Fruit fly (Drosophila melanogaster) whole organism, embryonic: Measurements from ENCODE around the gene CG43439.

ENCODE experiments used
- Awh ChIP-seq: fragments of 200-800 bp; sonication (Bioruptor generic); IDR thresholded peaks from 2 replicates; pipeline ENCODE4, ENCODE4 v1.3.6; 2022; ENCODE audit warnings: missing biosample characterization, missing genetic modification characterization
- Bdp1 ChIP-seq: fragments of 200-800 bp; sonication (Bioruptor generic); optimal IDR thresholded peaks from 3 replicates; lab custom pipeline; 2016; ENCODE audit warnings: missing biosample characterization, missing genetic modification characterization
- CG10267 ChIP-seq: fragments of 200-800 bp; sonication (Bioruptor generic); optimal IDR thresholded peaks from 2 replicates; lab custom pipeline; 2018; ENCODE audit warnings: missing biosample characterization, mild to moderate bottlenecking, missing genetic modification characterization, moderate library complexity
- CG10462 ChIP-seq: fragments of 200-800 bp; sonication (Bioruptor generic); optimal IDR thresholded peaks from 2 replicates; lab custom pipeline; 2016; ENCODE audit warnings: missing biosample characterization, missing genetic modification characterization
- CG10979 ChIP-seq: fragments of 200-800 bp; sonication (Bioruptor generic); optimal IDR thresholded peaks from 2 replicates; lab custom pipeline; 2018; ENCODE audit warnings: missing biosample characterization, mild to moderate bottlenecking, missing genetic modification characterization, moderate library complexity
- CG11085 ChIP-seq: fragments of 200-800 bp; sonication (Bioruptor generic); IDR thresholded peaks from 2 replicates; pipeline ENCODE4 v1.3.6; 2022; ENCODE audit warnings: missing biosample characterization, missing genetic modification characterization
- CG14050 ChIP-seq: fragments of 200-800 bp; sonication (Bioruptor generic); IDR thresholded peaks from 3 replicates; pipeline ENCODE4 v1.3.6; 2022; ENCODE audit warnings: missing biosample characterization, missing genetic modification characterization
- CG1529 ChIP-seq: fragments of 200-800 bp; sonication (Bioruptor generic); optimal IDR thresholded peaks from 3 replicates; lab custom pipeline; 2018; ENCODE audit warnings: missing biosample characterization, missing genetic modification characterization
- CG15514 ChIP-seq: fragments of 200-800 bp; sonication (Bioruptor generic); optimal IDR thresholded peaks from 3 replicates; lab custom pipeline; 2017; ENCODE audit warnings: missing biosample characterization, missing genetic modification characterization, mild to moderate bottlenecking, moderate library complexity, missing genetic modification reagents
- CG15601 ChIP-seq: fragments of 200-800 bp; sonication (Bioruptor generic); optimal IDR thresholded peaks from 3 replicates; lab custom pipeline; 2019; ENCODE audit warnings: missing biosample characterization, mild to moderate bottlenecking, missing genetic modification characterization, moderate library complexity
- CG17802 ChIP-seq: fragments of 200-800 bp; sonication (Bioruptor generic); optimal IDR thresholded peaks from 2 replicates; lab custom pipeline; 2018; ENCODE audit warnings: missing biosample characterization, mild to moderate bottlenecking, missing genetic modification characterization, moderate library complexity
- CG1832 ChIP-seq: fragments of 200-800 bp; sonication (Bioruptor generic); optimal IDR thresholded peaks from 2 replicates; lab custom pipeline; 2017; ENCODE audit warnings: missing biosample characterization, mild to moderate bottlenecking, missing genetic modification characterization, inconsistent platforms
- CG31224 ChIP-seq: fragments of 200-800 bp; sonication (Bioruptor generic); IDR thresholded peaks from 2 replicates; pipeline ENCODE4 v1.3.6; 2022; ENCODE audit warnings: missing biosample characterization, missing genetic modification characterization
- CG32532 ChIP-seq: fragments of 200-800 bp; sonication (Bioruptor generic); IDR thresholded peaks from 2 replicates; pipeline ENCODE4 v1.3.6; 2022; ENCODE audit warnings: missing biosample characterization, missing genetic modification characterization
- CG32767 ChIP-seq: fragments of 200-800 bp; sonication (Bioruptor generic); IDR thresholded peaks from 2 replicates; pipeline ENCODE4 v1.3.6; 2022; ENCODE audit warnings: missing biosample characterization, missing genetic modification characterization
- CG4617 ChIP-seq: fragments of 200-800 bp; sonication (Bioruptor generic); optimal IDR thresholded peaks from 3 replicates; lab custom pipeline; 2016; ENCODE audit warnings: missing biosample characterization, missing genetic modification characterization, borderline replicate concordance
- CG7745 ChIP-seq: fragments of 200-800 bp; sonication (Bioruptor generic); optimal IDR thresholded peaks from 2 replicates; lab custom pipeline; 2018; ENCODE audit warnings: missing biosample characterization, mild to moderate bottlenecking, missing genetic modification characterization, moderate library complexity
- CG7839 ChIP-seq: fragments of 200-800 bp; sonication (Bioruptor generic); optimal IDR thresholded peaks from 3 replicates; lab custom pipeline; 2018; ENCODE audit warnings: missing biosample characterization, mild to moderate bottlenecking, missing genetic modification characterization, moderate library complexity
- CG7987 ChIP-seq: fragments of 200-800 bp; sonication (Bioruptor generic); optimal IDR thresholded peaks from 2 replicates; lab custom pipeline; 2018; ENCODE audit warnings: missing biosample characterization, mild to moderate bottlenecking, missing genetic modification characterization, moderate library complexity
- CG8290 ChIP-seq, 3 experiments: fragments of 200-800 bp; sonication (Bioruptor generic); optimal IDR thresholded peaks; 2 replicates each; lab custom pipeline; 2016 to 2019; ENCODE audit warnings: missing biosample characterization in 3 of 3, missing genetic modification characterization in 3 of 3, mild to moderate bottlenecking in 2 of 3, moderate library complexity in 1 of 3
- CG8359 ChIP-seq: fragments of 200-800 bp; sonication (Bioruptor generic); optimal IDR thresholded peaks from 2 replicates; lab custom pipeline; 2017; ENCODE audit warnings: missing biosample characterization, mild to moderate bottlenecking, missing genetic modification characterization, borderline replicate concordance
- Dip2 ChIP-seq: fragments of 200-800 bp; sonication (Bioruptor generic); IDR thresholded peaks from 2 replicates; pipeline ENCODE4 v1.3.6; 2022; ENCODE audit warnings: missing biosample characterization, missing genetic modification characterization
- Dip3 ChIP-seq: fragments of 200-800 bp; sonication (Bioruptor generic); optimal IDR thresholded peaks from 3 replicates; lab custom pipeline; 2016; ENCODE audit warnings: missing biosample characterization, missing genetic modification characterization
- Dll ChIP-seq: fragments of 200-800 bp; sonication (Bioruptor generic); IDR thresholded peaks from 4 replicates; pipeline ENCODE4 v1.3.6; 2022; ENCODE audit warnings: missing biosample characterization, missing genetic modification characterization; ENCODE audit not compliant: partially characterized antibody
- Fer3 ChIP-seq: fragments of 200-800 bp; sonication (Bioruptor generic); optimal IDR thresholded peaks from 2 replicates; lab custom pipeline; 2018; ENCODE audit warnings: missing biosample characterization, mild to moderate bottlenecking, missing genetic modification characterization, moderate library complexity
- Lpt ChIP-seq: fragments of >200 bp; optimal IDR thresholded peaks from 2 replicates; lab custom pipeline; 2018; ENCODE audit warnings: missing biosample characterization, missing genetic modification characterization
- Rfx ChIP-seq: fragments of 200-800 bp; sonication (Bioruptor generic); IDR thresholded peaks from 2 replicates; pipeline ENCODE4 v1.3.6; 2022; ENCODE audit warnings: missing biosample characterization, missing genetic modification characterization
- Six4 ChIP-seq: fragments of 200-800 bp; sonication (Bioruptor generic); optimal IDR thresholded peaks from 2 replicates; lab custom pipeline; 2016; ENCODE audit warnings: missing biosample characterization, missing genetic modification characterization
- Taf1 ChIP-seq: fragments of 200-800 bp; sonication (Bioruptor generic); IDR thresholded peaks from 2 replicates; pipeline ENCODE4 v1.3.6; 2022; ENCODE audit warnings: missing biosample characterization, missing genetic modification characterization
- ase ChIP-seq: fragments of 200-800 bp; sonication (Bioruptor generic); IDR thresholded peaks from 3 replicates; pipeline ENCODE4 v1.3.6; 2022; ENCODE audit warnings: missing biosample characterization, missing genetic modification characterization
- cg ChIP-seq: fragments of 200-800 bp; sonication (Bioruptor generic); optimal IDR thresholded peaks from 3 replicates; lab custom pipeline; 2019; ENCODE audit warnings: missing biosample characterization, mild to moderate bottlenecking, missing genetic modification characterization, moderate library complexity
- insv ChIP-seq, 2 experiments: fragments of 200-800 bp; sonication (Bioruptor generic); optimal IDR thresholded peaks; 3 replicates each; lab custom pipeline; 2016 to 2018; ENCODE audit warnings: missing biosample characterization in 2 of 2, missing genetic modification characterization in 2 of 2
- lab ChIP-seq: fragments of 200-800 bp; sonication (Bioruptor generic); optimal IDR thresholded peaks from 3 replicates; lab custom pipeline; 2017; ENCODE audit warnings: missing biosample characterization, missing genetic modification characterization, mild to moderate bottlenecking, moderate library complexity, missing genetic modification reagents
- lola ChIP-seq, 3 experiments: fragments of >200 bp in 2 of 3; fragments of 200-800 bp in 1 of 3; sonication (Bioruptor generic) in 1 of 3; optimal IDR thresholded peaks; 2 replicates each; lab custom pipeline; 2017 to 2019; ENCODE audit warnings: missing biosample characterization in 3 of 3, missing genetic modification characterization in 3 of 3, mild to moderate bottlenecking in 1 of 3, moderate library complexity in 1 of 3
- nmo ChIP-seq: fragments of 200-800 bp; sonication (Bioruptor generic); optimal IDR thresholded peaks from 2 replicates; lab custom pipeline; 2018; ENCODE audit warnings: missing biosample characterization, mild to moderate bottlenecking, missing genetic modification characterization, moderate library complexity
- nom ChIP-seq: fragments of 200-800 bp; sonication (Bioruptor generic); optimal IDR thresholded peaks from 2 replicates; lab custom pipeline; 2017; ENCODE audit warnings: missing biosample characterization, missing genetic modification characterization, mild to moderate bottlenecking, moderate library complexity, missing genetic modification reagents
- pros ChIP-seq: fragments of 200-800 bp; sonication (Bioruptor generic); optimal IDR thresholded peaks from 3 replicates; lab custom pipeline; 2019; ENCODE audit warnings: missing biosample characterization, mild to moderate bottlenecking, missing genetic modification characterization, moderate library complexity
- rib ChIP-seq: fragments of 200-800 bp; sonication (Bioruptor generic); IDR thresholded peaks from 2 replicates; pipeline ENCODE4 v1.3.6; 2022; ENCODE audit warnings: missing biosample characterization, missing genetic modification characterization
- run ChIP-seq: fragments of 200-800 bp; sonication (Bioruptor generic); optimal IDR thresholded peaks from 3 replicates; lab custom pipeline; 2018; ENCODE audit warnings: missing biosample characterization, mild to moderate bottlenecking, missing genetic modification characterization
- salm ChIP-seq: fragments of 200-800 bp; sonication (Bioruptor generic); optimal IDR thresholded peaks from 2 replicates; lab custom pipeline; 2018; ENCODE audit warnings: missing biosample characterization, mild to moderate bottlenecking, missing genetic modification characterization
- schlank ChIP-seq: fragments of 200-800 bp; sonication (Bioruptor generic); optimal IDR thresholded peaks from 2 replicates; lab custom pipeline; 2018; ENCODE audit warnings: missing biosample characterization, mild to moderate bottlenecking, missing genetic modification characterization
- sim ChIP-seq: fragments of 200-800 bp; sonication (Bioruptor generic); IDR thresholded peaks from 2 replicates; pipeline ENCODE4 v1.3.6; 2022; ENCODE audit warnings: missing biosample characterization, missing genetic modification characterization
- sima ChIP-seq: fragments of 200-800 bp; sonication (Bioruptor generic); optimal IDR thresholded peaks from 2 replicates; lab custom pipeline; 2016; ENCODE audit warnings: missing biosample characterization, missing genetic modification characterization
- tin ChIP-seq: fragments of 200-800 bp; sonication (Bioruptor generic); optimal IDR thresholded peaks from 3 replicates; lab custom pipeline; 2016; ENCODE audit warnings: missing biosample characterization, missing genetic modification characterization
- twi ChIP-seq: fragments of 200-800 bp; optimal IDR thresholded peaks from 2 replicates; lab custom pipeline; 2019; ENCODE audit warnings: missing biosample characterization, mild to moderate bottlenecking, missing genetic modification characterization, moderate library complexity
- vfl ChIP-seq: fragments of 200-800 bp; sonication (Bioruptor generic); optimal IDR thresholded peaks from 2 replicates; lab custom pipeline; 2016; ENCODE audit warnings: missing biosample characterization, missing genetic modification characterization
- z ChIP-seq: fragments of 200-800 bp; sonication (Bioruptor generic); IDR thresholded peaks from 3 replicates; pipeline ENCODE4 v1.3.6; 2022; ENCODE audit warnings: missing biosample characterization, missing genetic modification characterization
- zf30C ChIP-seq: fragments of 200-800 bp; sonication (Bioruptor generic); optimal IDR thresholded peaks from 3 replicates; lab custom pipeline; 2018; ENCODE audit warnings: missing biosample characterization, mild to moderate bottlenecking, missing genetic modification characterization

CG43439 gene

dm6 chr3L:6979387-6980249 is 4.8 kb downstream of the CG43439 start, which contains the start of gene Galphai (continued):
- TF ChIP-seq insv (GFP tag; optimal IDR thresholded peaks at IDR 0.05; lab: Kevin White, UChicago), result peak in 1 of 2 experiments; percentile 59
- no peak for TF ChIP-seq twi (tag; lab: Kevin White, UChicago)
- no peak for TF ChIP-seq CG1529 (GFP tag; lab: Kevin White, UChicago)
- peak; percentile 88 for TF ChIP-seq cg
- TF ChIP-seq pros (GFP tag; lab: Kevin White, UChicago), result no peak
- peak; percentile 49 for TF ChIP-seq rib (GFP tag; lab: Robert Waterston, UW)
- TF ChIP-seq schlank, result no peak
- TF ChIP-seq CG7987 (GFP tag; lab: Kevin White, UChicago), result peak; percentile 36
- TF ChIP-seq Dip2 (GFP tag; lab: Robert Waterston, UW), result no peak
- TF ChIP-seq Fer3 (tag; lab: Kevin White, UChicago), result no peak
- peak; percentile 68 for TF ChIP-seq Dip3
- no peak for TF ChIP-seq CG1832
- no peak for TF ChIP-seq lola (GFP tag; optimal IDR thresholded peaks at IDR 0.05; lab: Kevin White, UChicago)
- no peak for TF ChIP-seq ase (GFP tag; lab: Robert Waterston, UW)
- TF ChIP-seq CG4617, result peak; percentile 91
- TF ChIP-seq Taf1 (GFP tag; lab: Robert Waterston, UW), result no peak
- TF ChIP-seq Rfx (GFP tag; lab: Robert Waterston, UW), result peak; percentile 71
- no peak for TF ChIP-seq zf30C (GFP tag; lab: Kevin White, UChicago)
- TF ChIP-seq CG31224 (GFP tag; lab: Robert Waterston, UW), result no peak
- no peak for TF ChIP-seq Lpt
- peak; percentile 62 for TF ChIP-seq Bdp1 (GFP tag; lab: Kevin White, UChicago)
- no peak for TF ChIP-seq CG32767 (GFP tag; lab: Robert Waterston, UW)
- peak; percentile 15; the same call in 1 of the 4 replicates for TF ChIP-seq Dll
- no peak for TF ChIP-seq Six4 (GFP tag; lab: Kevin White, UChicago)
- no peak for TF ChIP-seq CG17802
- TF ChIP-seq CG14050 (GFP tag; lab: Robert Waterston, UW), result no peak
- TF ChIP-seq Awh (GFP tag; lab: Robert Waterston, UW), result no peak
- peak; percentile 66 for TF ChIP-seq nmo (GFP tag; lab: Kevin White, UChicago)
- TF ChIP-seq sim (GFP tag; lab: Robert Waterston, UW), result 0 out of 2 replicates have a peak, but pooled peaks have one; percentile 16
- TF ChIP-seq vfl (GFP tag; lab: Kevin White, UChicago), result no peak
- TF ChIP-seq run (tag; lab: Kevin White, UChicago), result peak; percentile 51
- TF ChIP-seq CG8290 (GFP tag; optimal IDR thresholded peaks at IDR 0.05; lab: Kevin White, UChicago), result peak; percentile 89
- TF ChIP-seq CG8290 (tag; optimal IDR thresholded peaks at IDR 0.05; lab: Kevin White, UChicago), result peak; percentile 59 to 97
- peak; percentile 1 for TF ChIP-seq CG10979
- peak; percentile 24; the same call in 1 of the 2 replicates for TF ChIP-seq CG32532
- TF ChIP-seq CG10462, result no peak
- no peak for TF ChIP-seq z (GFP tag; lab: Robert Waterston, UW)
- TF ChIP-seq lab (GFP tag; lab: Kevin White, UChicago), result peak; percentile 55
- TF ChIP-seq CG7839 (tag; lab: Kevin White, UChicago), result peak; percentile 13
- peak; percentile 62 for TF ChIP-seq CG15601
- TF ChIP-seq nom (GFP tag; lab: Kevin White, UChicago), result peak; percentile 77
- TF ChIP-seq CG15514, result peak; percentile 92
- peak; percentile 22 for TF ChIP-seq CG7745 (tag; lab: Kevin White, UChicago)
- TF ChIP-seq CG8359 (GFP tag; lab: Kevin White, UChicago), result no peak
- peak; percentile 72 for TF ChIP-seq CG10267 (tag; lab: Kevin White, UChicago)
- no peak for TF ChIP-seq tin (GFP tag; lab: Kevin White, UChicago)
- no peak for TF ChIP-seq salm (tag; lab: Kevin White, UChicago)
- TF ChIP-seq CG11085 (GFP tag; lab: Robert Waterston, UW), result no peak
- no peak for TF ChIP-seq sima (GFP tag; lab: Kevin White, UChicago)
